Fruit fly (Drosophila melanogaster): Measurements from ENCODE around the gene tal-3A.

The tal-3A gene

DNA sequence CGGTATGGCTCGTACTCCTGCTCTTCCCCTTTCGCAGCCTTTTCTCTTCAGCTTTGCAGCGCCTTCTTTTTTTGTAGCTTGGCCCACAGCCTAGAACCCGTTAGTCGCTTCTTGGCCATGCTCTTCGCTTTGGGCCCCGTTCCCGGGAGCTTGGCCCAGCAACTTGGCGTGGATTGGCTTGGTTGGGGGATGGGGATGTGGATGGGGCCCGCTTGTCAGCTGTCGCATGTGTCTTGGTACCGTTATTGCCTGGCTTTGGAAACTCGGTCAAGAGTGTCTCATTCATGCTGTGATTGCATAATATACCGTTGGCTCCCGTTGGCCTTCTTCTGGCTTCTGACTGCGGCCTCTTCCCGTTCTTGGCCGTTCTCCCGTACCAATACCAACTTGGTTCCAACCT, 27.0 kb upstream of the tal-3A start:
- TF ChIP-seq Eip78C (GFP tag): peak; percentile 29
- peak; percentile 54 for TF ChIP-seq Eip75B (GFP tag; optimal IDR thresholded peaks at IDR 0.05)
- TF ChIP-seq Sox102F (GFP tag; optimal IDR thresholded peaks at IDR 0.05): no peak
- no peak for TF ChIP-seq CG3919 (GFP tag; optimal IDR thresholded peaks at IDR 0.05)
- TF ChIP-seq Blimp-1 (GFP tag; optimal IDR thresholded peaks at IDR 0.05): peak; percentile 1
- no peak for TF ChIP-seq CG15336 (GFP tag; IDR thresholded peaks at IDR 0.05)
- TF ChIP-seq esn (GFP tag; optimal IDR thresholded peaks at IDR 0.05): no peak
- TF ChIP-seq CG16779 (tag; optimal IDR thresholded peaks at IDR 0.05): no peak
- TF ChIP-seq CG6854 (GFP tag; optimal IDR thresholded peaks at IDR 0.05): peak; percentile 87
- TF ChIP-seq CG11902 (GFP tag; optimal IDR thresholded peaks at IDR 0.05): no peak
- no peak for TF ChIP-seq cyc (GFP tag; optimal IDR thresholded peaks at IDR 0.05)
- TF ChIP-seq Met (GFP tag; optimal IDR thresholded peaks at IDR 0.05): no peak
- peak; percentile 58; the same call in 1 of the 3 replicates for TF ChIP-seq CG6163 (GFP tag; IDR thresholded peaks at IDR 0.05)
- TF ChIP-seq CG34406 (GFP tag; optimal IDR thresholded peaks at IDR 0.05): no peak

DNA sequence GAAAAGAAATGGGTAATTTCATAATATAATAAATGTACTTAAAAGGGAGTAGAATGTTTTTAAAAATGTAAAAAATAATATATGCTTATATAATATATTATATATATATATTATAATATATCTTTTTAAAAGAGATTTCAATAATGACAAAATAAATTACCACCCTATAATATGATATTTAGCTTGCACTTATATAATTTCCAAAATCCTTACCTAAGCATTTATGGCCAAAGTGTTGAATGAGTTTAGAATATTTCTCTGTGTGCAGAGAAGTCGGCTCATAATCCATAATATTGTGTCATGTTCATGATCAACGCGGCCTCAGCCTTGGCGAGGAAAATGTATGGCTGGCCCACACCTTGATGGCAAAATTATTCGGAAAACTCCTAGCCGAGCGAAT, 24.7 kb upstream of the tal-3A start:
- peak; percentile 22 for TF ChIP-seq acj6 (GFP tag; optimal IDR thresholded peaks at IDR 0.05)
- no peak for TF ChIP-seq dsx (GFP tag; optimal IDR thresholded peaks at IDR 0.05; ENCODE audit: poor library complexity, severe bottlenecking)
- TF ChIP-seq vri (GFP tag; optimal IDR thresholded peaks at IDR 0.05): no peak
- no peak for TF ChIP-seq Sox14 (GFP tag; optimal IDR thresholded peaks at IDR 0.05)
- no peak for TF ChIP-seq Hr39 (GFP tag; optimal IDR thresholded peaks at IDR 0.05)
- TF ChIP-seq cyc (GFP tag; optimal IDR thresholded peaks at IDR 0.05): no peak
- TF ChIP-seq dac (GFP tag; optimal IDR thresholded peaks at IDR 0.05): no peak
- no peak for TF ChIP-seq fd59A (GFP tag; optimal IDR thresholded peaks at IDR 0.05)
- TF ChIP-seq CG8319 (GFP tag; optimal IDR thresholded peaks at IDR 0.05): no peak
- no peak for TF ChIP-seq spab (GFP tag; optimal IDR thresholded peaks at IDR 0.05)
- TF ChIP-seq pdm3 (GFP tag; optimal IDR thresholded peaks at IDR 0.05): no peak
- peak; percentile 33 for TF ChIP-seq OdsH (GFP tag; optimal IDR thresholded peaks at IDR 0.05)
- TF ChIP-seq Sox15 (GFP tag; optimal IDR thresholded peaks at IDR 0.05): no peak
- no peak for TF ChIP-seq CG3032 (tag; optimal IDR thresholded peaks at IDR 0.05)
- TF ChIP-seq Smox (GFP tag; optimal IDR thresholded peaks at IDR 0.05): no peak
- no peak for TF ChIP-seq esn (GFP tag; optimal IDR thresholded peaks at IDR 0.05)
- no peak for TF ChIP-seq Ets21C (GFP tag; optimal IDR thresholded peaks at IDR 0.05)
- TF ChIP-seq CG9139 (GFP tag; optimal IDR thresholded peaks at IDR 0.05): no peak
- no peak for TF ChIP-seq CG7368 (GFP tag; optimal IDR thresholded peaks at IDR 0.05)
- TF ChIP-seq CG4318 (GFP tag; optimal IDR thresholded peaks at IDR 0.05): peak; percentile 41
- no peak for TF ChIP-seq CG8632 (GFP tag; optimal IDR thresholded peaks at IDR 0.05)
- peak; percentile 18 for TF ChIP-seq Hr4 (GFP tag; optimal IDR thresholded peaks at IDR 0.05)
- peak; percentile 52 for TF ChIP-seq CG6276 (GFP tag; optimal IDR thresholded peaks at IDR 0.05)
- no peak for TF ChIP-seq CG6792 (GFP tag; optimal IDR thresholded peaks at IDR 0.05)
- TF ChIP-seq fkh (GFP tag; optimal IDR thresholded peaks at IDR 0.05): no peak
- no peak for TF ChIP-seq CG11762 (GFP tag; optimal IDR thresholded peaks at IDR 0.05; ENCODE audit: insufficient read depth)
- no peak for TF ChIP-seq CG6163 (GFP tag; IDR thresholded peaks at IDR 0.05)
- no peak for TF ChIP-seq CG3919 (GFP tag; optimal IDR thresholded peaks at IDR 0.05)
- TF ChIP-seq CG31627 (GFP tag; optimal IDR thresholded peaks at IDR 0.05): no peak
- peak; percentile 41 for TF ChIP-seq Eip78C (GFP tag)
- no peak for TF ChIP-seq Eip93F (GFP tag; optimal IDR thresholded peaks at IDR 0.05)
- no peak for TF ChIP-seq Hr38 (GFP tag; optimal IDR thresholded peaks at IDR 0.05)
- no peak for TF ChIP-seq CG6854 (GFP tag; optimal IDR thresholded peaks at IDR 0.05)
- no peak for TF ChIP-seq achi (GFP tag; optimal IDR thresholded peaks at IDR 0.05)
- TF ChIP-seq Lpt (GFP tag; optimal IDR thresholded peaks at IDR 0.05): peak; percentile 0
- TF ChIP-seq svp (GFP tag): no peak
- TF ChIP-seq topi (GFP tag; optimal IDR thresholded peaks at IDR 0.05): no peak
- no peak for TF ChIP-seq fd85E (GFP tag; optimal IDR thresholded peaks at IDR 0.05)
- no peak for TF ChIP-seq Eip75B (GFP tag; optimal IDR thresholded peaks at IDR 0.05)
- TF ChIP-seq CG11294 (GFP tag; IDR thresholded peaks at IDR 0.05): no peak
- TF ChIP-seq Sox102F (GFP tag; optimal IDR thresholded peaks at IDR 0.05): no peak
- no peak for TF ChIP-seq Met (GFP tag; optimal IDR thresholded peaks at IDR 0.05)
- no peak for TF ChIP-seq salr (GFP tag; optimal IDR thresholded peaks at IDR 0.05)
- no peak for TF ChIP-seq lz (GFP tag; optimal IDR thresholded peaks at IDR 0.05)
- TF ChIP-seq eg (GFP tag; IDR thresholded peaks at IDR 0.05): no peak; the same call in 2 of the 3 replicates
- TF ChIP-seq CG34406 (GFP tag; optimal IDR thresholded peaks at IDR 0.05): no peak
